Worm (Caenorhabditis elegans) whole organism, mixed stage, embryonic: ENCODE results near the gene tmem-184.
A peak's percentile ranks its signal among the peaks of the same experiment; 100 is the strongest.

Source experiments
- M03D4.4 ChIP-seq: sonication (generic microtip); optimal IDR thresholded peaks from 2 replicates; lab custom pipeline; 2017; ENCODE audit warnings: mild to moderate bottlenecking, missing genetic modification characterization, missing compliant biosample characterization
- bed-3 ChIP-seq: fragments of 200-800 bp; sonication (Bioruptor generic); optimal IDR thresholded peaks from 3 replicates; lab custom pipeline; 2018; ENCODE audit warnings: mild to moderate bottlenecking, missing genetic modification characterization, moderate library complexity, missing compliant biosample characterization
- blmp-1 ChIP-seq: fragments of 150-350 bp; optimal IDR thresholded peaks from 2 replicates; lab custom pipeline; 2014; ENCODE audit warnings: missing biosample characterization, missing genetic modification characterization
- ceh-39 ChIP-seq: fragments of 150-350 bp; optimal IDR thresholded peaks from 2 replicates; lab custom pipeline; 2014; ENCODE audit warnings: missing biosample characterization, missing genetic modification characterization
- ceh-43 ChIP-seq: fragments of 200-800 bp; sonication (Bioruptor generic); optimal IDR thresholded peaks from 2 replicates; lab custom pipeline; 2018; ENCODE audit warnings: mild to moderate bottlenecking, missing genetic modification characterization, moderate library complexity, missing compliant biosample characterization
- ceh-83 ChIP-seq: fragments of 200-800 bp; sonication (Bioruptor generic); optimal IDR thresholded peaks from 2 replicates; lab custom pipeline; 2018; ENCODE audit warnings: mild to moderate bottlenecking, missing genetic modification characterization, missing compliant biosample characterization
- ces-1 ChIP-seq: fragments of 150-350 bp; optimal IDR thresholded peaks from 2 replicates; lab custom pipeline; 2014; ENCODE audit warnings: missing biosample characterization, missing genetic modification reagents, missing genetic modification characterization
- cnd-1 ChIP-seq: fragments of 200-800 bp; sonication (Bioruptor generic); optimal IDR thresholded peaks from 2 replicates; lab custom pipeline; 2018; ENCODE audit warnings: mild to moderate bottlenecking, missing genetic modification characterization, missing compliant biosample characterization
- drap-1 ChIP-seq: fragments of 200-800 bp; sonication (Bioruptor generic); optimal IDR thresholded peaks from 3 replicates; lab custom pipeline; 2018; ENCODE audit warnings: mild to moderate bottlenecking, missing genetic modification characterization, missing compliant biosample characterization
- elt-1 ChIP-seq: sonication (generic microtip); optimal IDR thresholded peaks from 2 replicates; lab custom pipeline; 2017; ENCODE audit warnings: missing genetic modification characterization, mild to moderate bottlenecking, missing compliant biosample characterization, antibody characterized with exemption, moderate library complexity, borderline replicate concordance; ENCODE audit not compliant: insufficient read depth
- elt-3 ChIP-seq: fragments of 150-350 bp; optimal IDR thresholded peaks from 2 replicates; lab custom pipeline; 2014; ENCODE audit warnings: missing biosample characterization, missing genetic modification characterization
- flh-1 ChIP-seq: fragments of 200-800 bp; sonication (Bioruptor generic); optimal IDR thresholded peaks from 2 replicates; lab custom pipeline; 2018; ENCODE audit warnings: mild to moderate bottlenecking, missing genetic modification characterization, moderate library complexity, missing compliant biosample characterization
- ham-2 ChIP-seq: fragments of 200-800 bp; sonication (Bioruptor generic); optimal IDR thresholded peaks from 2 replicates; lab custom pipeline; 2018; ENCODE audit warnings: mild to moderate bottlenecking, missing genetic modification characterization, missing compliant biosample characterization
- hlh-1 ChIP-seq: fragments of 150-350 bp; optimal IDR thresholded peaks from 2 replicates; lab custom pipeline; 2014; ENCODE audit warnings: missing biosample characterization, missing genetic modification reagents, missing genetic modification characterization
- lin-13 ChIP-seq: fragments of 150-350 bp; optimal IDR thresholded peaks from 2 replicates; lab custom pipeline; 2014; ENCODE audit warnings: missing biosample characterization, missing genetic modification characterization
- lin-32 ChIP-seq: fragments of 200-800 bp; sonication (Bioruptor generic); optimal IDR thresholded peaks from 2 replicates; lab custom pipeline; 2018; ENCODE audit warnings: mild to moderate bottlenecking, missing genetic modification characterization, missing compliant biosample characterization
- lsy-2 ChIP-seq: fragments of 150-350 bp; optimal IDR thresholded peaks from 2 replicates; lab custom pipeline; 2014; ENCODE audit warnings: missing biosample characterization, missing genetic modification characterization
- mab-5 ChIP-seq: fragments of 150-350 bp; optimal IDR thresholded peaks from 2 replicates; lab custom pipeline; 2014; ENCODE audit warnings: missing biosample characterization, missing genetic modification characterization
- mep-1 ChIP-seq: fragments of 150-350 bp; optimal IDR thresholded peaks from 2 replicates; lab custom pipeline; 2017; ENCODE audit warnings: missing biosample characterization, missing genetic modification reagents, missing genetic modification characterization, inconsistent platforms
- mls-2 ChIP-seq: sonication (generic microtip); optimal IDR thresholded peaks from 2 replicates; lab custom pipeline; 2016; ENCODE audit warnings: mild to moderate bottlenecking, missing genetic modification characterization, moderate library complexity, missing compliant biosample characterization
- nhr-12 ChIP-seq: fragments of 150-350 bp; optimal IDR thresholded peaks from 2 replicates; lab custom pipeline; 2014; ENCODE audit warnings: missing biosample characterization, missing genetic modification characterization
- nhr-2 ChIP-seq: fragments of 150-350 bp; optimal IDR thresholded peaks from 2 replicates; lab custom pipeline; 2014; ENCODE audit warnings: missing biosample characterization, missing genetic modification characterization
- nhr-237 ChIP-seq: fragments of 150-350 bp; optimal IDR thresholded peaks from 2 replicates; lab custom pipeline; 2014; ENCODE audit warnings: missing biosample characterization, missing genetic modification characterization
- nhr-28 ChIP-seq: fragments of 150-350 bp; optimal IDR thresholded peaks from 2 replicates; lab custom pipeline; 2014; ENCODE audit warnings: missing biosample characterization, missing genetic modification characterization
- nhr-76 ChIP-seq: sonication (generic microtip); optimal IDR thresholded peaks from 2 replicates; lab custom pipeline; 2017; ENCODE audit warnings: missing biosample characterization, missing genetic modification characterization
- pha-4 ChIP-seq: fragments of 150-350 bp; optimal IDR thresholded peaks from 2 replicates; lab custom pipeline; 2018; ENCODE audit warnings: missing biosample characterization, missing genetic modification reagents, missing genetic modification characterization
- sem-2 ChIP-seq: fragments of 200-800 bp; sonication (Bioruptor generic); optimal IDR thresholded peaks from 2 replicates; lab custom pipeline; 2018; ENCODE audit warnings: mild to moderate bottlenecking, missing genetic modification characterization, missing compliant biosample characterization
- snpc-4 ChIP-seq: fragments of 150-350 bp; optimal IDR thresholded peaks from 2 replicates; lab custom pipeline; 2014; ENCODE audit warnings: missing biosample characterization, missing genetic modification characterization
- sptf-1 ChIP-seq: sonication (generic microtip); optimal IDR thresholded peaks from 2 replicates; lab custom pipeline; 2017; ENCODE audit warnings: mild to moderate bottlenecking, missing genetic modification characterization, moderate library complexity, missing compliant biosample characterization
- tbx-8 ChIP-seq: fragments of 200-800 bp; sonication (Bioruptor generic); optimal IDR thresholded peaks from 2 replicates; lab custom pipeline; 2018; ENCODE audit warnings: mild to moderate bottlenecking, missing genetic modification characterization, moderate library complexity, missing compliant biosample characterization
- unc-120 ChIP-seq: sonication (generic microtip); optimal IDR thresholded peaks from 2 replicates; lab custom pipeline; 2017; ENCODE audit warnings: missing genetic modification characterization, missing compliant biosample characterization; ENCODE audit not compliant: poor library complexity, severe bottlenecking
- unc-39 ChIP-seq: fragments of 150-350 bp; optimal IDR thresholded peaks from 2 replicates; lab custom pipeline; 2014; ENCODE audit warnings: missing biosample characterization, missing genetic modification characterization
- unc-62 ChIP-seq: fragments of 150-350 bp; optimal IDR thresholded peaks from 2 replicates; lab custom pipeline; 2014; ENCODE audit warnings: missing biosample characterization, missing genetic modification reagents, missing genetic modification characterization
- zip-8 ChIP-seq: fragments of 150-350 bp; optimal IDR thresholded peaks from 2 replicates; lab custom pipeline; 2014; ENCODE audit warnings: missing biosample characterization, missing genetic modification characterization
- ztf-11 ChIP-seq: fragments of 150-350 bp; optimal IDR thresholded peaks from 2 replicates; lab custom pipeline; 2014; ENCODE audit warnings: missing biosample characterization, missing genetic modification characterization

The tmem-184 gene

DNA sequence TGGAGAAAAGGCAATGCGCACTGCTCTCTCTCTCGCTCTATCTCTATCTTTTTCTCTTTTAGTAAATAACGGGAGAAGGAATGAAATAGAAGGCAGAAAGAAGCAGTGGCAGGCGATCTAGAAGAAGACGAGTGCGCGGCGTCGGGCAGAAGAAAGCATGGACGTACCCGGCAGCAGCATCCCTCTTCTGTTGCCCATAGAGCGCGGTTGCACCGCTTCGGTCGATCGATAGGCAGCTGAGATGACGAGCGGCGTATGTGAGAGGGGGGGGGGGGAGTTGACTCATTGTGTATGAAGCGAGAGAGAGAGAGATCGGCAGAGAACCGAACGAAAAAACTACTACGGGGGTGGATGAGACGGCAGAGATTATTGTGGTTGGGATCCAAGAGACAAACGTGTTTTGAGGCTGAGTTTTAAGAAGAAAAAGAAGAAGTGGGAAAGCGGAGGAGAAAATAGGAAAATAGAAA lies 1.5 kb upstream of the tmem-184 start:
- no peak for TF ChIP-seq flh-1 (GFP tag; lab: Kevin White, UChicago)
- TF ChIP-seq nhr-12 (tag; lab: Kevin White, UChicago), result no peak
- TF ChIP-seq sem-2 (GFP tag; lab: Kevin White, UChicago), result peak; percentile 32
- TF ChIP-seq snpc-4 (tag; lab: Kevin White, UChicago), result no peak
- no peak for TF ChIP-seq blmp-1 (tag; lab: Kevin White, UChicago)
- TF ChIP-seq ceh-83 (GFP tag; lab: Kevin White, UChicago), result no peak
- TF ChIP-seq mls-2 (tag; lab: Kevin White, UChicago), result peak; percentile 84
- no peak for TF ChIP-seq zip-8
- peak; percentile 48 for TF ChIP-seq lin-32
- TF ChIP-seq ces-1 (GFP tag; lab: Kevin White, UChicago), result peak; percentile 75
- TF ChIP-seq mep-1 (tag; lab: Kevin White, UChicago), result peak; percentile 81
- TF ChIP-seq nhr-76 (tag; lab: Kevin White, UChicago), result no peak
- peak; percentile 60 for TF ChIP-seq cnd-1 (tag; lab: Kevin White, UChicago)
- TF ChIP-seq tbx-8 (GFP tag; lab: Kevin White, UChicago), result peak; percentile 0
- TF ChIP-seq pha-4 (tag; lab: Kevin White, UChicago), result peak; percentile 55
- TF ChIP-seq nhr-2, result peak; percentile 33
- peak; percentile 17 for TF ChIP-seq M03D4.4
- no peak for TF ChIP-seq elt-1 (tag; lab: Kevin White, UChicago)
- TF ChIP-seq ceh-39 (tag; lab: Kevin White, UChicago), result peak; percentile 86
- TF ChIP-seq ceh-43 (GFP tag; lab: Kevin White, UChicago), result no peak
- no peak for TF ChIP-seq unc-39 (tag; lab: Kevin White, UChicago)
- peak; percentile 80 for TF ChIP-seq unc-62 (GFP tag; lab: Kevin White, UChicago)
- TF ChIP-seq hlh-1, result peak; percentile 37
- TF ChIP-seq sptf-1 (tag; lab: Kevin White, UChicago), result peak; percentile 83
- peak; percentile 62 for TF ChIP-seq drap-1 (GFP tag; lab: Kevin White, UChicago)
- peak; percentile 68 for TF ChIP-seq unc-120
- no peak for TF ChIP-seq nhr-28 (tag; lab: Kevin White, UChicago)
- no peak for TF ChIP-seq mab-5
- peak; percentile 53 for TF ChIP-seq lin-13 (tag; lab: Kevin White, UChicago)
- peak; percentile 93 for TF ChIP-seq ham-2 (GFP tag; lab: Kevin White, UChicago)
- TF ChIP-seq elt-3 (tag; lab: Kevin White, UChicago), result peak; percentile 2
- TF ChIP-seq lsy-2 (tag; lab: Kevin White, UChicago), result peak; percentile 76
- peak; percentile 69 for TF ChIP-seq ztf-11 (tag; lab: Kevin White, UChicago)
- peak; percentile 52 for TF ChIP-seq nhr-237 (tag; lab: Kevin White, UChicago)
- no peak for TF ChIP-seq bed-3

- TF ChIP-seq elt-3 (tag; lab: Kevin White, UChicago) (no peak), elt-1 (tag; lab: Kevin White, UChicago) (no peak), mab-5 (no peak), M03D4.4 (no peak), blmp-1 (tag; lab: Kevin White, UChicago) (no peak), nhr-28 (tag; lab: Kevin White, UChicago) (no peak), lin-32 (no peak), mep-1 (tag; lab: Kevin White, UChicago) (no peak), ceh-39 (tag; lab: Kevin White, UChicago) (no peak)
Observed at ce11 chrX:14704933-14705332, 1.7 kb downstream of the tmem-184 start.

ce11 chrX:14701490-14701889 lies 5.2 kb downstream of the tmem-184 start, which contains the start of gene F40E10.5:
TSS of gene F40E10.5 (plus strand) at chrX:14701790.
- peak; percentile 39 for TF ChIP-seq nhr-2
- TF ChIP-seq ceh-43 (GFP tag; lab: Kevin White, UChicago), result no peak

DNA sequence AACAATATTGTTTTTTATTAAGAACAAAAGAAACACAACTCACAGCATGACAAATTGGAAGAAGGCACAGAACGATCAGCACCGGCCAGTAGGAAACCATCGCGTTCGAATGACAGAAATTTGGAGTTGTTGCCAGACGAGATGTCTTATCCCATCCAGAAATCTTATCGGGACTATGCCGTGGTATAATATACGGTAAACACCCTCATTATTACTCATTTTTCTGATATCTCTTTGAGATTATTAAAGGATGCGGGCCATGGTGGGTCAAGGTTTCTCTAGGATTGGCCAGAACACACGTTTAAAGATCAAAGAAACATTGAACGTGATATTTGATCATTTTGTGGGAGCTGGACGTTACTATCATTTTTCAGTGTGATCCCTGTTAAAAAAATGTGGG lies 6.8 kb downstream of the tmem-184 start, which contains the start of gene hch-1:
Gene hch-1 (minus strand): TSS at position 112 of the 400 bp plus-strand sequence.
- no peak for TF ChIP-seq mab-5
- peak; percentile 92 for TF ChIP-seq elt-1 (tag; lab: Kevin White, UChicago)
- TF ChIP-seq cnd-1 (tag; lab: Kevin White, UChicago), result no peak
- TF ChIP-seq hlh-1, result no peak
- TF ChIP-seq nhr-12 (tag; lab: Kevin White, UChicago), result no peak
- peak; percentile 32 for TF ChIP-seq nhr-2
- TF ChIP-seq ceh-83 (GFP tag; lab: Kevin White, UChicago), result no peak
